Worm (Caenorhabditis elegans) whole organism, L3 larva: Measurements from ENCODE around the gene ife-2.

Experiments used
- R02D3.7 ChIP-seq: fragments of 150-350 bp; optimal IDR thresholded peaks from 2 replicates; lab custom pipeline; 2014; ENCODE audit warnings: missing biosample characterization, missing genetic modification characterization
- ZK546.5 ChIP-seq: sonication (generic microtip); optimal IDR thresholded peaks from 2 replicates; lab custom pipeline; 2017; ENCODE audit warnings: missing biosample characterization, missing genetic modification characterization
- aly-2 ChIP-seq: fragments of 150-350 bp; optimal IDR thresholded peaks from 2 replicates; lab custom pipeline; 2014; ENCODE audit warnings: missing biosample characterization, missing genetic modification characterization
- ama-1 ChIP-seq: fragments of 150-350 bp; optimal IDR thresholded peaks from 2 replicates; lab custom pipeline; 2018
- ceh-16 ChIP-seq: sonication (generic microtip); optimal IDR thresholded peaks from 2 replicates; lab custom pipeline; 2017; ENCODE audit warnings: missing biosample characterization, missing genetic modification characterization
- ceh-28 ChIP-seq: fragments of 150-350 bp; optimal IDR thresholded peaks from 2 replicates; lab custom pipeline; 2014; ENCODE audit warnings: missing biosample characterization, missing genetic modification reagents, missing genetic modification characterization
- ceh-82 ChIP-seq: fragments of 150-350 bp; optimal IDR thresholded peaks from 2 replicates; lab custom pipeline; 2014; ENCODE audit warnings: missing biosample characterization, missing genetic modification characterization
- ceh-9 ChIP-seq: sonication (generic microtip); optimal IDR thresholded peaks from 2 replicates; lab custom pipeline; 2018; ENCODE audit warnings: missing biosample characterization, missing genetic modification characterization
- daf-12 ChIP-seq: fragments of 150-350 bp; optimal IDR thresholded peaks from 2 replicates; lab custom pipeline; 2014; ENCODE audit warnings: missing biosample characterization, missing genetic modification reagents, missing genetic modification characterization
- egl-27 ChIP-seq: sonication (generic microtip); optimal IDR thresholded peaks from 4 replicates; lab custom pipeline; 2017; ENCODE audit warnings: missing biosample characterization, missing genetic modification reagents, missing genetic modification characterization
- egl-5 ChIP-seq: fragments of 150-350 bp; optimal IDR thresholded peaks from 2 replicates; lab custom pipeline; 2017; ENCODE audit warnings: missing biosample characterization, missing genetic modification reagents, missing genetic modification characterization, inconsistent platforms
- elt-1 ChIP-seq: fragments of 150-350 bp; optimal IDR thresholded peaks from 2 replicates; lab custom pipeline; 2014; ENCODE audit warnings: missing biosample characterization, missing genetic modification characterization
- elt-2 ChIP-seq: sonication (generic microtip); optimal IDR thresholded peaks from 2 replicates; lab custom pipeline; 2016; ENCODE audit warnings: missing genetic modification reagents, mild to moderate bottlenecking, missing genetic modification characterization, missing compliant biosample characterization
- elt-3 ChIP-seq, 3 experiments: fragments of 150-350 bp in 1 of 3; sonication (generic microtip) in 2 of 3; optimal IDR thresholded peaks; 2 replicates in 2 of 3; 4 replicates in 1 of 3; lab custom pipeline; 2014 to 2017; ENCODE audit warnings: missing biosample characterization in 3 of 3, missing genetic modification characterization in 3 of 3
- eor-1 ChIP-seq, 2 experiments: fragments of 150-350 bp; optimal IDR thresholded peaks; 2 replicates each; lab custom pipeline; 2014 to 2018; ENCODE audit warnings: missing biosample characterization in 2 of 2, missing genetic modification characterization in 2 of 2
- fkh-10 ChIP-seq: sonication (generic microtip); optimal IDR thresholded peaks from 2 replicates; lab custom pipeline; 2017; ENCODE audit warnings: missing biosample characterization, missing genetic modification reagents, missing genetic modification characterization
- fkh-2 ChIP-seq: fragments of 150-350 bp; optimal IDR thresholded peaks from 2 replicates; lab custom pipeline; 2014; ENCODE audit warnings: missing biosample characterization, missing genetic modification reagents, missing genetic modification characterization
- fos-1 ChIP-seq: fragments of 150-350 bp; optimal IDR thresholded peaks from 2 replicates; lab custom pipeline; 2014; ENCODE audit warnings: missing biosample characterization, missing genetic modification characterization
- hmg-11 ChIP-seq: sonication (generic microtip); optimal IDR thresholded peaks from 2 replicates; lab custom pipeline; 2016; ENCODE audit warnings: missing genetic modification characterization, missing compliant biosample characterization
- jun-1 ChIP-seq: fragments of 150-350 bp; optimal IDR thresholded peaks from 2 replicates; lab custom pipeline; 2014; ENCODE audit warnings: missing biosample characterization, missing genetic modification reagents, missing genetic modification characterization
- lin-15B ChIP-seq: fragments of 150-350 bp; optimal IDR thresholded peaks from 2 replicates; lab custom pipeline; 2014; ENCODE audit warnings: missing biosample characterization, missing genetic modification characterization
- lin-39 ChIP-seq: fragments of 150-350 bp; optimal IDR thresholded peaks from 2 replicates; lab custom pipeline; 2018; ENCODE audit warnings: missing biosample characterization, missing genetic modification reagents, missing genetic modification characterization
- lsy-12 ChIP-seq: sonication (generic microtip); optimal IDR thresholded peaks from 2 replicates; lab custom pipeline; 2016; ENCODE audit warnings: mild to moderate bottlenecking, missing genetic modification characterization, missing compliant biosample characterization
- mdl-1 ChIP-seq: fragments of 150-350 bp; optimal IDR thresholded peaks from 2 replicates; lab custom pipeline; 2014; ENCODE audit warnings: missing biosample characterization, missing genetic modification characterization
- mml-1 ChIP-seq: fragments of 150-350 bp; sonication (generic microtip); optimal IDR thresholded peaks from 3 replicates; lab custom pipeline; 2014; ENCODE audit warnings: missing biosample characterization, missing genetic modification characterization
- nfya-1 ChIP-seq: sonication (generic microtip); optimal IDR thresholded peaks from 2 replicates; lab custom pipeline; 2017; ENCODE audit warnings: missing genetic modification characterization, mild to moderate bottlenecking, missing compliant biosample characterization, antibody characterized with exemption, moderate library complexity; ENCODE audit not compliant: insufficient read depth
- nhr-11 ChIP-seq: fragments of 150-350 bp; optimal IDR thresholded peaks from 2 replicates; lab custom pipeline; 2014; ENCODE audit warnings: missing biosample characterization, missing genetic modification characterization
- nhr-12 ChIP-seq: fragments of 150-350 bp; optimal IDR thresholded peaks from 2 replicates; lab custom pipeline; 2014; ENCODE audit warnings: missing biosample characterization, missing genetic modification characterization
- nhr-23 ChIP-seq: fragments of 150-350 bp; optimal IDR thresholded peaks from 2 replicates; lab custom pipeline; 2014; ENCODE audit warnings: missing biosample characterization, missing genetic modification reagents, missing genetic modification characterization
- nhr-237 ChIP-seq: fragments of 150-350 bp; optimal IDR thresholded peaks from 2 replicates; lab custom pipeline; 2014; ENCODE audit warnings: missing biosample characterization, missing genetic modification characterization
- nhr-25 ChIP-seq: sonication (generic microtip); optimal IDR thresholded peaks from 2 replicates; lab custom pipeline; 2017; ENCODE audit warnings: missing biosample characterization, missing genetic modification characterization
- nhr-28 ChIP-seq: fragments of 150-350 bp; optimal IDR thresholded peaks from 2 replicates; lab custom pipeline; 2014; ENCODE audit warnings: missing biosample characterization, missing genetic modification characterization
- nhr-43 ChIP-seq: sonication (generic microtip); optimal IDR thresholded peaks from 2 replicates; lab custom pipeline; 2016; ENCODE audit warnings: mild to moderate bottlenecking, missing genetic modification characterization, missing compliant biosample characterization; ENCODE audit not compliant: poor library complexity, severe bottlenecking
- nhr-67 ChIP-seq: fragments of 150-350 bp; optimal IDR thresholded peaks from 2 replicates; lab custom pipeline; 2014; ENCODE audit warnings: missing biosample characterization, missing genetic modification characterization
- nhr-76 ChIP-seq: fragments of 150-350 bp; sonication (generic microtip); optimal IDR thresholded peaks from 5 replicates; lab custom pipeline; 2014; ENCODE audit warnings: missing biosample characterization, missing genetic modification characterization
- nhr-77 ChIP-seq: fragments of 150-350 bp; optimal IDR thresholded peaks from 2 replicates; lab custom pipeline; 2014; ENCODE audit warnings: missing biosample characterization, missing genetic modification characterization
- pha-4 ChIP-seq: fragments of 150-350 bp; optimal IDR thresholded peaks from 2 replicates; lab custom pipeline; 2014; ENCODE audit warnings: missing biosample characterization, missing genetic modification reagents, missing genetic modification characterization
- pqm-1 ChIP-seq: fragments of 150-350 bp; optimal IDR thresholded peaks from 2 replicates; lab custom pipeline; 2017; ENCODE audit warnings: missing biosample characterization, missing genetic modification characterization, inconsistent platforms
- sea-2 ChIP-seq: fragments of 150-350 bp; sonication (generic microtip); optimal IDR thresholded peaks from 4 replicates; lab custom pipeline; 2014; ENCODE audit warnings: missing biosample characterization, missing genetic modification reagents, missing genetic modification characterization
- skn-1 ChIP-seq: fragments of 150-350 bp; optimal IDR thresholded peaks from 2 replicates; lab custom pipeline; 2014; ENCODE audit warnings: missing biosample characterization, missing genetic modification characterization
- snpc-4 ChIP-seq: fragments of 150-350 bp; optimal IDR thresholded peaks from 2 replicates; lab custom pipeline; 2014; ENCODE audit warnings: missing biosample characterization, missing genetic modification characterization
- tbx-2 ChIP-seq: sonication (generic microtip); optimal IDR thresholded peaks from 2 replicates; lab custom pipeline; 2016; ENCODE audit warnings: mild to moderate bottlenecking, missing genetic modification characterization, missing compliant biosample characterization
- unc-39 ChIP-seq: sonication (generic microtip); optimal IDR thresholded peaks from 4 replicates; lab custom pipeline; 2017; ENCODE audit warnings: missing biosample characterization, missing genetic modification characterization
- unc-62 ChIP-seq: fragments of 150-350 bp; sonication (generic microtip); optimal IDR thresholded peaks from 4 replicates; lab custom pipeline; 2014; ENCODE audit warnings: missing biosample characterization, missing genetic modification reagents, missing genetic modification characterization
- zag-1 ChIP-seq: fragments of 150-350 bp; optimal IDR thresholded peaks from 2 replicates; lab custom pipeline; 2014; ENCODE audit warnings: missing biosample characterization, missing genetic modification characterization
- ztf-11 ChIP-seq: fragments of 150-350 bp; optimal IDR thresholded peaks from 2 replicates; lab custom pipeline; 2014; ENCODE audit warnings: missing biosample characterization, missing genetic modification characterization
- ztf-4 ChIP-seq: fragments of 150-350 bp; optimal IDR thresholded peaks from 2 replicates; lab custom pipeline; 2014; ENCODE audit warnings: missing biosample characterization, missing genetic modification characterization

Gene ife-2

ce11 chrX:382692-383091, at the start of gene ife-2:
Gene ife-2, minus strand, starts transcription at chrX:382709.
- no peak for TF ChIP-seq fkh-10 (GFP tag; lab: Kevin White, UChicago)
- TF ChIP-seq eor-1 (tag; optimal IDR thresholded peaks at IDR 0.05; lab: Kevin White, UChicago): no peak
- peak; percentile 10 for TF ChIP-seq jun-1 (tag; lab: Kevin White, UChicago)
- peak; percentile 44 for TF ChIP-seq R02D3.7 (tag; lab: Kevin White, UChicago)
- peak; percentile 1 for TF ChIP-seq pqm-1 (tag; lab: Kevin White, UChicago)
- TF ChIP-seq nhr-77 (tag; lab: Kevin White, UChicago): no peak
- no peak for TF ChIP-seq mml-1
- peak; percentile 60 for TF ChIP-seq nhr-23 (tag; lab: Kevin White, UChicago)
- no peak for TF ChIP-seq tbx-2 (tag; lab: Kevin White, UChicago)
- TF ChIP-seq ztf-11 (tag; lab: Kevin White, UChicago): no peak
- TF ChIP-seq aly-2 (tag; lab: Kevin White, UChicago): no peak
- TF ChIP-seq nhr-25: peak; percentile 65
- TF ChIP-seq nhr-28: no peak
- TF ChIP-seq ama-1 (lab: Kevin White, UChicago): no peak
- no peak for TF ChIP-seq nhr-76 (tag; lab: Kevin White, UChicago)
- TF ChIP-seq pha-4 (tag; lab: Kevin White, UChicago): peak; percentile 94
- TF ChIP-seq zag-1: no peak
- TF ChIP-seq fkh-2: no peak
- no peak for TF ChIP-seq egl-27 (tag; lab: Kevin White, UChicago)
- no peak for TF ChIP-seq ceh-9 (tag; lab: Kevin White, UChicago)
- TF ChIP-seq ceh-16 (tag; lab: Kevin White, UChicago): no peak
- peak; percentile 47 for TF ChIP-seq lin-15B (tag; lab: Kevin White, UChicago)
- TF ChIP-seq elt-2: peak; percentile 52
- peak; percentile 82 for TF ChIP-seq ceh-28 (tag; lab: Kevin White, UChicago)
- no peak for TF ChIP-seq sea-2
- no peak for TF ChIP-seq fos-1
- TF ChIP-seq nhr-12: no peak
- TF ChIP-seq hmg-11 (tag; lab: Kevin White, UChicago): peak; percentile 81
- TF ChIP-seq skn-1 (tag; lab: Kevin White, UChicago): peak; percentile 5
- TF ChIP-seq unc-39 (tag; lab: Kevin White, UChicago): no peak
- no peak for TF ChIP-seq nhr-67
- no peak for TF ChIP-seq elt-1 (tag; lab: Kevin White, UChicago)
- TF ChIP-seq lsy-12 (tag; lab: Kevin White, UChicago): no peak
- peak; percentile 67 for TF ChIP-seq nhr-43 (tag; lab: Kevin White, UChicago)
- no peak for TF ChIP-seq ZK546.5 (tag; lab: Kevin White, UChicago)
- TF ChIP-seq nhr-11: no peak
- TF ChIP-seq egl-5 (tag; lab: Kevin White, UChicago): no peak
- TF ChIP-seq daf-12 (tag; lab: Kevin White, UChicago): no peak
- TF ChIP-seq ztf-4 (tag; lab: Kevin White, UChicago): no peak
- TF ChIP-seq elt-3 (tag; optimal IDR thresholded peaks at IDR 0.05; lab: Kevin White, UChicago): no peak
- TF ChIP-seq mdl-1 (tag; lab: Kevin White, UChicago): no peak
- peak; percentile 62 for TF ChIP-seq lin-39 (tag; lab: Kevin White, UChicago)
- no peak for TF ChIP-seq unc-62 (GFP tag; lab: Kevin White, UChicago)
- TF ChIP-seq nhr-237: no peak
- peak; percentile 58 for TF ChIP-seq snpc-4
- TF ChIP-seq ceh-82 (tag; lab: Kevin White, UChicago): no peak
- peak; percentile 97 for TF ChIP-seq nfya-1 (tag; lab: Kevin White, UChicago)
- TF ChIP-seq, all 47 proteins: peak for 15
